Worm (Caenorhabditis elegans) whole organism, L4/young adult: Measurements from ENCODE around the gene T25B9.3.

Source experiments
- dao-5 ChIP-seq: sonication (generic microtip); optimal IDR thresholded peaks from 2 replicates; lab custom pipeline; 2016; ENCODE audit warnings: missing genotype, missing genetic modification characterization, moderate library complexity, missing compliant biosample characterization
- him-1 ChIP-seq: sonication (generic microtip); optimal IDR thresholded peaks from 2 replicates; lab custom pipeline; 2016; ENCODE audit warnings: missing genotype, missing genetic modification reagents, missing genetic modification characterization, missing compliant biosample characterization

DNA sequence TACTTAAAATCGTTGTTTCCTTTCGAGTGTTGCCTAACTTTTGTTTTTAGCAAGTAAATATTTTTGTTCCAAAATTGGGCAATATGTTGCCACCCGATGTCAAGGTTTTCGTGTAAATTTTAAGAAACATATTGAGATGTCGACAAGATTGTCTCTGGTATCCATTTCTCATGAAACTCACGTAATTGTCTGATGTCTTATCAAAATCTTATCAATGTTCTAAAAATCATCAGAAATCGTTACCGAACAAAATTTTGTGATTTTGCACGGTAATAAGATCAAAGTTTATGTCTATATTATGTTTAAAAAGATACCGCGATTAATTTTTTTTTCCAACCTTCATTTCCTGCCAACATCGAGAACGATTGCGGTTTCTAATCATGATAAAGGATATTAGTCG lies 45.6 kb upstream of the T25B9.3 start:
- TF ChIP-seq him-1 (tag; lab: Kevin White, UChicago) (no peak), dao-5 (tag; lab: Kevin White, UChicago) (no peak)
